Fruit fly (Drosophila melanogaster) whole organism, embryonic: Measurements from ENCODE around the gene inaE.

ENCODE experiments used
- Atf3 ChIP-seq: fragments of 200-800 bp; sonication (Bioruptor generic); optimal IDR thresholded peaks from 3 replicates; lab custom pipeline; 2016; ENCODE audit warnings: missing biosample characterization, missing genetic modification characterization
- B-H2 ChIP-seq: fragments of 200-800 bp; sonication (Bioruptor generic); optimal IDR thresholded peaks from 2 replicates; lab custom pipeline; 2018; ENCODE audit warnings: missing biosample characterization, mild to moderate bottlenecking, missing genetic modification characterization
- CG11085 ChIP-seq: fragments of 200-800 bp; sonication (Bioruptor generic); IDR thresholded peaks from 2 replicates; pipeline ENCODE4 v1.3.6; 2022; ENCODE audit warnings: missing biosample characterization, missing genetic modification characterization
- CG11723 ChIP-seq: fragments of 200-800 bp; sonication (Bioruptor generic); optimal IDR thresholded peaks from 2 replicates; lab custom pipeline; 2017; ENCODE audit warnings: missing biosample characterization, mild to moderate bottlenecking, missing genetic modification characterization
- CG1233 ChIP-seq: fragments of 200-800 bp; sonication (Bioruptor generic); optimal IDR thresholded peaks from 4 replicates; lab custom pipeline; 2018; ENCODE audit warnings: missing biosample characterization, mild to moderate bottlenecking, missing genetic modification characterization
- CG12659 ChIP-seq: fragments of 200-800 bp; sonication (Bioruptor generic); optimal IDR thresholded peaks from 3 replicates; lab custom pipeline; 2017; ENCODE audit warnings: mild to moderate bottlenecking, missing biosample characterization, missing genetic modification reagents, missing genetic modification characterization
- CG12744 ChIP-seq: fragments of 200-800 bp; sonication (Bioruptor generic); optimal IDR thresholded peaks from 2 replicates; lab custom pipeline; 2016; ENCODE audit warnings: missing biosample characterization, missing genetic modification characterization
- CG13123 ChIP-seq: fragments of 200-800 bp; sonication (Bioruptor generic); optimal IDR thresholded peaks from 2 replicates; lab custom pipeline; 2016; ENCODE audit warnings: missing biosample characterization, missing genetic modification characterization
- CG13424 ChIP-seq: fragments of 200-800 bp; sonication (Bioruptor generic); optimal IDR thresholded peaks from 2 replicates; lab custom pipeline; 2019; ENCODE audit warnings: missing biosample characterization, mild to moderate bottlenecking, missing genetic modification characterization, moderate library complexity
- CG17361 ChIP-seq: fragments of 200-800 bp; sonication (Bioruptor generic); IDR thresholded peaks from 3 replicates; pipeline ENCODE4 v1.3.6; 2022; ENCODE audit warnings: missing biosample characterization, missing genetic modification characterization
- CG17612 ChIP-seq: fragments of 200-800 bp; sonication (Bioruptor generic); IDR thresholded peaks from 2 replicates; pipeline ENCODE4 v1.3.6; 2022; ENCODE audit warnings: missing biosample characterization, missing genetic modification characterization
- CG17829 ChIP-seq: fragments of 200-800 bp; optimal IDR thresholded peaks from 2 replicates; lab custom pipeline; 2019; ENCODE audit warnings: missing biosample characterization, mild to moderate bottlenecking, missing genetic modification characterization, moderate library complexity
- CG31441 ChIP-seq: fragments of 200-800 bp; sonication (Bioruptor generic); IDR thresholded peaks from 2 replicates; pipeline ENCODE4 v1.3.6; 2022; ENCODE audit warnings: missing biosample characterization, missing genetic modification characterization
- CG3847 ChIP-seq: fragments of 200-800 bp; sonication (Bioruptor generic); IDR thresholded peaks from 2 replicates; pipeline ENCODE4 v1.3.6; 2022; ENCODE audit warnings: missing biosample characterization, missing genetic modification characterization
- CG4360 ChIP-seq: fragments of 200-800 bp; sonication (Bioruptor generic); IDR thresholded peaks from 2 replicates; pipeline ENCODE4 v1.3.6; 2022; ENCODE audit warnings: missing biosample characterization, missing genetic modification characterization
- CG43689 ChIP-seq: fragments of 200-800 bp; sonication (Bioruptor generic); IDR thresholded peaks from 2 replicates; pipeline ENCODE4 v1.3.6; 2022; ENCODE audit warnings: missing biosample characterization, missing genetic modification characterization
- CG4617 ChIP-seq: fragments of 200-800 bp; sonication (Bioruptor generic); optimal IDR thresholded peaks from 3 replicates; lab custom pipeline; 2016; ENCODE audit warnings: missing biosample characterization, missing genetic modification characterization, borderline replicate concordance
- CG6813 ChIP-seq: fragments of 200-800 bp; sonication (Bioruptor generic); optimal IDR thresholded peaks from 2 replicates; lab custom pipeline; 2017; ENCODE audit warnings: missing biosample characterization, missing genetic modification characterization, mild to moderate bottlenecking, moderate library complexity, missing genetic modification reagents
- CG8281 ChIP-seq: fragments of 200-800 bp; sonication (Bioruptor generic); optimal IDR thresholded peaks from 2 replicates; lab custom pipeline; 2018; ENCODE audit warnings: missing biosample characterization, mild to moderate bottlenecking, missing genetic modification characterization, moderate library complexity
- Camta ChIP-seq: fragments of 200-800 bp; sonication (Bioruptor generic); optimal IDR thresholded peaks from 2 replicates; lab custom pipeline; 2016; ENCODE audit warnings: missing biosample characterization, missing genetic modification characterization
- CkIIα-i1 ChIP-seq: fragments of 200-800 bp; sonication (Bioruptor generic); IDR thresholded peaks from 2 replicates; pipeline ENCODE4 v1.3.6; 2022; ENCODE audit warnings: missing biosample characterization, missing genetic modification characterization
- CoRest ChIP-seq: fragments of 200-800 bp; sonication (Bioruptor generic); optimal IDR thresholded peaks from 3 replicates; lab custom pipeline; 2018; ENCODE audit warnings: missing biosample characterization, mild to moderate bottlenecking, missing genetic modification characterization, moderate library complexity
- Doc2 ChIP-seq: fragments of 200-800 bp; sonication (Bioruptor generic); IDR thresholded peaks from 2 replicates; pipeline ENCODE4 v1.3.6; 2022; ENCODE audit warnings: missing biosample characterization, missing genetic modification characterization
- Dp ChIP-seq: fragments of 200-800 bp; sonication (Bioruptor generic); optimal IDR thresholded peaks from 2 replicates; lab custom pipeline; 2018; ENCODE audit warnings: missing biosample characterization, mild to moderate bottlenecking, missing genetic modification characterization, moderate library complexity
- Drgx ChIP-seq: fragments of 200-800 bp; sonication (Bioruptor generic); IDR thresholded peaks from 2 replicates; pipeline ENCODE4 v1.3.6; 2022; ENCODE audit warnings: missing biosample characterization, missing genetic modification characterization
- Fer1 ChIP-seq: fragments of 200-800 bp; sonication (Bioruptor generic); optimal IDR thresholded peaks from 2 replicates; lab custom pipeline; 2017; ENCODE audit warnings: missing biosample characterization, mild to moderate bottlenecking, missing genetic modification characterization
- H2.0 ChIP-seq: fragments of 200-800 bp; sonication (Bioruptor generic); IDR thresholded peaks from 2 replicates; pipeline ENCODE4 v1.3.6; 2022; ENCODE audit warnings: missing biosample characterization, missing genetic modification characterization
- NC2β ChIP-seq: fragments of 200-800 bp; sonication (Bioruptor generic); optimal IDR thresholded peaks from 2 replicates; lab custom pipeline; 2016; ENCODE audit warnings: missing biosample characterization, missing genetic modification characterization
- NFAT ChIP-seq: fragments of 200-800 bp; sonication (Bioruptor generic); IDR thresholded peaks from 2 replicates; pipeline ENCODE4 v1.3.6; 2022; ENCODE audit warnings: missing biosample characterization, missing genetic modification characterization
- Poxn ChIP-seq: fragments of 200-800 bp; sonication (Bioruptor generic); IDR thresholded peaks from 2 replicates; pipeline ENCODE4 v1.3.6; 2022; ENCODE audit warnings: missing biosample characterization, missing genetic modification characterization
- Rx ChIP-seq: fragments of 200-800 bp; sonication (Bioruptor generic); IDR thresholded peaks from 2 replicates; pipeline ENCODE4 v1.3.6; 2022; ENCODE audit warnings: missing biosample characterization, missing genetic modification characterization
- Spps ChIP-seq: fragments of 200-800 bp; sonication (Bioruptor generic); optimal IDR thresholded peaks from 2 replicates; lab custom pipeline; 2018; ENCODE audit warnings: missing biosample characterization, mild to moderate bottlenecking, missing genetic modification characterization
- br ChIP-seq: fragments of >200 bp; optimal IDR thresholded peaks from 2 replicates; lab custom pipeline; 2017
- chn ChIP-seq: fragments of 200-800 bp; sonication (Bioruptor generic); optimal IDR thresholded peaks from 2 replicates; lab custom pipeline; 2016; ENCODE audit warnings: missing biosample characterization, missing genetic modification characterization
- croc ChIP-seq: fragments of 200-800 bp; sonication (Bioruptor generic); conservative IDR thresholded peaks from 3 replicates; pipeline ENCODE4 v1.3.6; 2022; ENCODE audit warnings: missing biosample characterization, missing genetic modification characterization
- eve ChIP-seq, 2 experiments: fragments of >200 bp; optimal IDR thresholded peaks; 2 replicates each; lab custom pipeline; 2017; ENCODE audit warnings: missing biosample characterization in 2 of 2, missing genetic modification characterization in 2 of 2
- gsb-n ChIP-seq: fragments of 200-800 bp; sonication (Bioruptor generic); optimal IDR thresholded peaks from 3 replicates; lab custom pipeline; 2018; ENCODE audit warnings: missing biosample characterization, mild to moderate bottlenecking, missing genetic modification characterization
- gt ChIP-seq: fragments of 200-800 bp; sonication (Bioruptor generic); IDR thresholded peaks from 2 replicates; pipeline ENCODE4 v1.3.6; 2022; ENCODE audit warnings: missing biosample characterization, missing genetic modification characterization
- inv ChIP-seq: fragments of 200-800 bp; sonication (Bioruptor generic); IDR thresholded peaks from 2 replicates; pipeline ENCODE4 v1.3.6; 2022; ENCODE audit warnings: missing biosample characterization, missing genetic modification characterization; ENCODE audit not compliant: partially characterized antibody
- kah ChIP-seq: fragments of 200-800 bp; sonication (Bioruptor generic); optimal IDR thresholded peaks from 2 replicates; lab custom pipeline; 2018; ENCODE audit warnings: missing biosample characterization, mild to moderate bottlenecking, missing genetic modification characterization
- ken ChIP-seq: fragments of 200-800 bp; sonication (Bioruptor generic); IDR thresholded peaks from 3 replicates; pipeline ENCODE4 v1.3.6; 2022; ENCODE audit warnings: missing biosample characterization, missing genetic modification characterization
- klu ChIP-seq: fragments of 200-800 bp; sonication (Bioruptor generic); IDR thresholded peaks from 2 replicates; pipeline ENCODE4 v1.3.6; 2022; ENCODE audit warnings: missing biosample characterization, missing genetic modification characterization
- nerfin-1 ChIP-seq: fragments of 200-800 bp; sonication (Bioruptor generic); optimal IDR thresholded peaks from 3 replicates; lab custom pipeline; 2019; ENCODE audit warnings: missing biosample characterization, mild to moderate bottlenecking, missing genetic modification characterization, moderate library complexity
- pan ChIP-seq, 4 experiments: fragments of >200 bp in 3 of 4; fragments of 200-800 bp in 1 of 4; sonication (Bioruptor generic) in 1 of 4; optimal IDR thresholded peaks in 3 of 4; IDR thresholded peaks in 1 of 4; 2 replicates each; pipeline versions ENCODE4 v1.3.6 to Lab custom; 2017 to 2022; ENCODE audit warnings: missing biosample characterization in 2 of 4, missing genetic modification characterization in 2 of 4, mixed read lengths in 1 of 4
- pum ChIP-seq: fragments of 200-800 bp; sonication (Bioruptor generic); optimal IDR thresholded peaks from 2 replicates; lab custom pipeline; 2016; ENCODE audit warnings: missing biosample characterization, missing genetic modification characterization
- scrt ChIP-seq: fragments of 200-800 bp; sonication (Bioruptor generic); optimal IDR thresholded peaks from 2 replicates; lab custom pipeline; 2018; ENCODE audit warnings: missing biosample characterization, mild to moderate bottlenecking, missing genetic modification characterization, moderate library complexity
- shn ChIP-seq: fragments of 200-800 bp; sonication (Bioruptor generic); optimal IDR thresholded peaks from 3 replicates; lab custom pipeline; 2016; ENCODE audit warnings: missing biosample characterization, missing genetic modification characterization
- sqz ChIP-seq: fragments of 200-800 bp; sonication (Bioruptor generic); optimal IDR thresholded peaks from 3 replicates; lab custom pipeline; 2018; ENCODE audit warnings: missing biosample characterization, mild to moderate bottlenecking, missing genetic modification characterization
- tap ChIP-seq: fragments of 200-800 bp; optimal IDR thresholded peaks from 3 replicates; lab custom pipeline; 2019; ENCODE audit warnings: missing biosample characterization, mild to moderate bottlenecking, missing genetic modification characterization, moderate library complexity
- usp ChIP-seq: fragments of >200 bp; optimal IDR thresholded peaks from 2 replicates; lab custom pipeline; 2017; ENCODE audit warnings: missing biosample characterization, missing genetic modification characterization
- vnd ChIP-seq: fragments of 200-800 bp; sonication (Bioruptor generic); IDR thresholded peaks from 3 replicates; pipeline ENCODE4 v1.3.6; 2022; ENCODE audit warnings: missing biosample characterization, missing genetic modification characterization; ENCODE audit not compliant: partially characterized antibody
- wdn ChIP-seq: fragments of 200-800 bp; sonication (Bioruptor generic); IDR thresholded peaks from 2 replicates; pipeline ENCODE4 v1.3.6; 2022; ENCODE audit warnings: missing biosample characterization, missing genetic modification characterization
- yki ChIP-seq: fragments of >200 bp; optimal IDR thresholded peaks from 3 replicates; lab custom pipeline; 2018

The inaE gene

DNA sequence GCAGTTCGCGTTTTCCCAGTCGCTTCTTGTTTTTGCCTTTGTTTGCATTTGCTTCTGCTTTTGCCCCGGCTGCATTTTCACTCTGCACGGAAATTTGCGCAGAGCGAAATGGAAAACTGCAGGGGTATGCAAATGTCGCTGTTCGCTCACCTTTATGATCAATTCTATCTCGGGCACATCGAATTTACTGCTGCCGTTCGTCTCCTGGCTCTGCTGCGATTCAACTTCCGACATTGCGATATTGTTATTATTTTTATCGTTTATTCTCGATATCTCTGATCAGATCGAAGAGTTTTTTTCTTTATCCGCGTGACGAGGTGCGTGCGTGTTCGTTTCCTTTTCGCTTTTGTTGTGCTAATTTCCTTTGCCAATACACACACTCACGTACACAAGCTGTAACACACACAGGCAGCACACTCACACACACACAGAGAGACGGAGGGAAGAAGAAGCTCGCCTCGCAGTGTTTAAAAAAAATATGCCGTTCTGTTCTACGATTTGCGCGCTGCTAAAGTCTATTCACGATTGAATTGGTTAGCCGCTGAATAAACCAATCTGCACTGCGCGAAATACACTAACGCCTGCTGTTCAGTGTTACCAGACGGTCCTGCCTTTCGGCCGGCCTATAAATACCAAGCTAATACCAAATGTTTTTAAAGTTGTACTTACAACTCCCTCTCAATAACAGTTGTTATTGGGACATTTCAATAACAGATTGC, 38.4 kb downstream of the inaE start, which contains the start of gene Clic (continued):
- TF ChIP-seq B-H2 (GFP tag; lab: Kevin White, UChicago) (no peak), wdn (0 out of 2 replicates have a peak, but pooled peaks have one; percentile 14), Poxn (GFP tag; lab: Robert Waterston, UW) (no peak), NC2β (GFP tag; lab: Kevin White, UChicago) (peak; percentile 35), nerfin-1 (tag; lab: Kevin White, UChicago) (no peak), yki (no peak), croc (GFP tag; lab: Robert Waterston, UW) (no peak), usp (GFP tag; lab: Kevin White, UChicago) (no peak), scrt (GFP tag; lab: Kevin White, UChicago) (no peak), CG3847 (0 out of 2 replicates have a peak, but pooled peaks have one; percentile 7), gsb-n (tag; lab: Kevin White, UChicago) (no peak), CG13123 (GFP tag; lab: Kevin White, UChicago) (no peak), chn (GFP tag; lab: Kevin White, UChicago) (no peak), sqz (peak; percentile 38), CG17829 (tag; lab: Kevin White, UChicago) (no peak), eve (GFP tag; optimal IDR thresholded peaks at IDR 0.05; lab: Kevin White, UChicago) (no peak), Fer1 (GFP tag; lab: Kevin White, UChicago) (peak; percentile 8), CkIIα-i1 (no peak), gt (GFP tag; lab: Robert Waterston, UW) (no peak), pan (optimal IDR thresholded peaks at IDR 0.05; lab: Kevin White, UChicago) (no peak), pan (GFP tag; optimal IDR thresholded peaks at IDR 0.05 in 1 of 2, IDR thresholded peaks at IDR 0.05 in 1 of 2) (no peak), inv (GFP tag; lab: Robert Waterston, UW) (no peak), Doc2 (GFP tag; lab: Robert Waterston, UW) (no peak), CG8281 (tag; lab: Kevin White, UChicago) (no peak), CG6813 (GFP tag; lab: Kevin White, UChicago) (peak; percentile 20), CG17612 (no peak), Atf3 (GFP tag; lab: Kevin White, UChicago) (no peak), Drgx (GFP tag; lab: Robert Waterston, UW) (no peak), CG13424 (tag; lab: Kevin White, UChicago) (no peak), CG4617 (GFP tag; lab: Kevin White, UChicago) (peak; percentile 5), CoRest (tag; lab: Kevin White, UChicago) (no peak), br (no peak), klu (no peak), NFAT (peak; percentile 55; the same call in 1 of the 2 replicates), kah (no peak), CG31441 (GFP tag; lab: Robert Waterston, UW) (no peak), CG43689 (GFP tag; lab: Robert Waterston, UW) (no peak), shn (GFP tag; lab: Kevin White, UChicago) (no peak), CG1233 (GFP tag; lab: Kevin White, UChicago) (no peak), Spps (tag; lab: Kevin White, UChicago) (no peak), CG11723 (no peak)

DNA sequence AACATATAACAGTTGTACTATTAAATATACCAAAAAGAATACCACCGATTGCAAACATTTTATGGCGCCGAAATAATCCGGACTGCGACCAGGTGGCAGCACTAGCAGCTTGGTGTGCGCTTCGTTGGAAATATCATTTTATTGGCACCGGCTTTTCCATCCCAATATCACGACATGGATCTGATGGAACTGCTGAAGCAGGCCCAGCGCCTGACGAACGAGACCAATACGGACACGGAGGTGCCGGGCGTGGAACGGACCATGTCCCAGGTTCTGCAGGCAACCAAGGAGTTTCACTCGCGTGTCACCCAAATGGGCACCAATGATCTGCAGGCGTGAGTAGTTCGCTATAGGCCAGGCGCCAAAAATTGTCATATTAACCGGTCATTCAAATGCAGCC, 39.2 kb downstream of the inaE start, which contains the start of gene Nup93-1:
Gene Nup93-1 (plus strand): TSS at position 74 of the 400 bp plus-strand sequence.
- TF ChIP-seq CG17361 (GFP tag; lab: Robert Waterston, UW) (no peak), CG4360 (GFP tag; lab: Robert Waterston, UW) (0 out of 2 replicates have a peak, but pooled peaks have one; percentile 19), ken (GFP tag; lab: Robert Waterston, UW) (0 out of 3 replicates have a peak, but pooled peaks have one; percentile 7), H2.0 (no peak), CG12744 (no peak), Rx (GFP tag; lab: Robert Waterston, UW) (no peak), pum (no peak), tap (tag; lab: Kevin White, UChicago) (no peak), Dp (GFP tag; lab: Kevin White, UChicago) (peak; percentile 39), Camta (GFP tag; lab: Kevin White, UChicago) (no peak), CG11085 (GFP tag; lab: Robert Waterston, UW) (no peak), CG12659 (no peak), vnd (GFP tag; lab: Robert Waterston, UW) (no peak)
